Worm (Caenorhabditis elegans) whole organism, L2 larva: ENCODE measurements around the gene nstp-1.

Experiments used
- C34F6.9 ChIP-seq: fragments of 150-350 bp; optimal IDR thresholded peaks from 2 replicates; lab custom pipeline; 2014; ENCODE audit warnings: missing biosample characterization, missing genetic modification characterization
- F13H6.1 ChIP-seq: sonication (generic microtip); optimal IDR thresholded peaks from 2 replicates; lab custom pipeline; 2016; ENCODE audit warnings: missing genetic modification characterization, missing compliant biosample characterization
- R02D3.7 ChIP-seq: fragments of 150-350 bp; optimal IDR thresholded peaks from 2 replicates; lab custom pipeline; 2014; ENCODE audit warnings: missing biosample characterization, missing genetic modification characterization
- ZK546.5 ChIP-seq: sonication (generic microtip); optimal IDR thresholded peaks from 2 replicates; lab custom pipeline; 2017; ENCODE audit warnings: missing biosample characterization, missing genetic modification characterization
- alr-1 ChIP-seq: fragments of 150-350 bp; optimal IDR thresholded peaks from 2 replicates; lab custom pipeline; 2014; ENCODE audit warnings: missing biosample characterization, missing genetic modification characterization
- blmp-1 ChIP-seq: sonication (generic microtip); optimal IDR thresholded peaks from 2 replicates; lab custom pipeline; 2017; ENCODE audit warnings: missing genetic modification characterization, mild to moderate bottlenecking, missing compliant biosample characterization, antibody characterized with exemption, moderate library complexity; ENCODE audit not compliant: insufficient read depth
- ceh-16 ChIP-seq: fragments of 150-350 bp; optimal IDR thresholded peaks from 2 replicates; lab custom pipeline; 2014; ENCODE audit warnings: missing biosample characterization, missing genetic modification characterization
- crh-2 ChIP-seq: sonication (generic microtip); optimal IDR thresholded peaks from 2 replicates; lab custom pipeline; 2017; ENCODE audit warnings: missing biosample characterization, missing genetic modification characterization
- dmd-4 ChIP-seq: sonication (generic microtip); optimal IDR thresholded peaks from 2 replicates; lab custom pipeline; 2017; ENCODE audit warnings: missing biosample characterization, missing genetic modification characterization
- egl-27 ChIP-seq: sonication (generic microtip); optimal IDR thresholded peaks from 3 replicates; lab custom pipeline; 2017; ENCODE audit warnings: missing biosample characterization, missing genetic modification reagents, missing genetic modification characterization
- elt-1 ChIP-seq: fragments of 150-350 bp; optimal IDR thresholded peaks from 2 replicates; lab custom pipeline; 2014; ENCODE audit warnings: missing biosample characterization, missing genetic modification characterization
- elt-3 ChIP-seq: sonication (generic microtip); optimal IDR thresholded peaks from 2 replicates; lab custom pipeline; 2017; ENCODE audit warnings: missing biosample characterization, missing genetic modification characterization
- fos-1 ChIP-seq: fragments of 150-350 bp; optimal IDR thresholded peaks from 2 replicates; lab custom pipeline; 2014; ENCODE audit warnings: missing biosample characterization, missing genetic modification characterization
- gmeb-1 ChIP-seq: fragments of 150-350 bp; optimal IDR thresholded peaks from 2 replicates; lab custom pipeline; 2014; ENCODE audit warnings: missing biosample characterization, missing genetic modification characterization
- lin-11 ChIP-seq: fragments of 150-350 bp; sonication (generic microtip); optimal IDR thresholded peaks from 2 replicates; lab custom pipeline; 2014; ENCODE audit warnings: missing biosample characterization, missing genetic modification characterization, inconsistent platforms, mixed read lengths
- lin-13 ChIP-seq: fragments of 150-350 bp; optimal IDR thresholded peaks from 2 replicates; lab custom pipeline; 2014; ENCODE audit warnings: missing biosample characterization, missing genetic modification reagents, missing genetic modification characterization
- lsy-2 ChIP-seq, 2 experiments: fragments of 150-350 bp in 1 of 2; sonication (generic microtip) in 1 of 2; optimal IDR thresholded peaks; 2 replicates each; lab custom pipeline; 2014 to 2017; ENCODE audit warnings: missing biosample characterization in 2 of 2, missing genetic modification characterization in 2 of 2
- mbf-1 ChIP-seq: sonication (generic microtip); optimal IDR thresholded peaks from 2 replicates; lab custom pipeline; 2017; ENCODE audit warnings: missing biosample characterization, missing genetic modification characterization
- mdl-1 ChIP-seq, 2 experiments: fragments of 150-350 bp in 1 of 2; sonication (generic microtip) in 1 of 2; optimal IDR thresholded peaks; 2 replicates each; lab custom pipeline; 2017; ENCODE audit warnings: missing biosample characterization in 2 of 2, missing genetic modification characterization in 2 of 2
- nhr-10 ChIP-seq: sonication (generic microtip); optimal IDR thresholded peaks from 2 replicates; lab custom pipeline; 2017; ENCODE audit warnings: missing biosample characterization, missing genetic modification characterization
- nhr-11 ChIP-seq: fragments of 150-350 bp; optimal IDR thresholded peaks from 2 replicates; lab custom pipeline; 2014; ENCODE audit warnings: missing biosample characterization, missing genetic modification characterization
- nhr-12 ChIP-seq: fragments of 150-350 bp; optimal IDR thresholded peaks from 2 replicates; lab custom pipeline; 2014; ENCODE audit warnings: missing biosample characterization, missing genetic modification characterization
- nhr-129 ChIP-seq: fragments of 150-350 bp; optimal IDR thresholded peaks from 2 replicates; lab custom pipeline; 2014; ENCODE audit warnings: missing biosample characterization, missing genetic modification characterization
- nhr-23 ChIP-seq: fragments of 150-350 bp; optimal IDR thresholded peaks from 2 replicates; lab custom pipeline; 2014; ENCODE audit warnings: missing biosample characterization, missing genetic modification reagents, missing genetic modification characterization
- nhr-237 ChIP-seq: fragments of 150-350 bp; optimal IDR thresholded peaks from 2 replicates; lab custom pipeline; 2014; ENCODE audit warnings: missing biosample characterization, missing genetic modification characterization
- nhr-25 ChIP-seq: fragments of 150-350 bp; sonication (generic microtip); optimal IDR thresholded peaks from 3 replicates; lab custom pipeline; 2014; ENCODE audit warnings: missing biosample characterization, missing genetic modification characterization
- nhr-77 ChIP-seq: fragments of 150-350 bp; optimal IDR thresholded peaks from 2 replicates; lab custom pipeline; 2014; ENCODE audit warnings: missing biosample characterization, missing genetic modification characterization
- peb-1 ChIP-seq: fragments of 150-350 bp; optimal IDR thresholded peaks from 2 replicates; lab custom pipeline; 2014; ENCODE audit warnings: missing biosample characterization, missing genetic modification characterization
- sem-4 ChIP-seq: fragments of 150-350 bp; optimal IDR thresholded peaks from 2 replicates; lab custom pipeline; 2014; ENCODE audit warnings: missing biosample characterization, missing genetic modification reagents, missing genetic modification characterization
- skn-1 ChIP-seq: sonication (generic microtip); optimal IDR thresholded peaks from 2 replicates; lab custom pipeline; 2017; ENCODE audit warnings: missing biosample characterization, missing genetic modification characterization
- sma-3 ChIP-seq: sonication (generic microtip); optimal IDR thresholded peaks from 2 replicates; lab custom pipeline; 2016; ENCODE audit warnings: missing genetic modification reagents, missing genetic modification characterization, missing compliant biosample characterization
- sma-9 ChIP-seq, 2 experiments: fragments of 150-350 bp in 1 of 2; sonication (generic microtip) in 1 of 2; optimal IDR thresholded peaks; 2 replicates each; lab custom pipeline; 2014 to 2016; ENCODE audit warnings: missing genetic modification characterization in 2 of 2, mild to moderate bottlenecking in 1 of 2, missing biosample characterization in 1 of 2, missing compliant biosample characterization in 1 of 2, missing genetic modification reagents in 1 of 2, moderate library complexity in 1 of 2
- snpc-4 ChIP-seq: fragments of 150-350 bp; optimal IDR thresholded peaks from 2 replicates; lab custom pipeline; 2014; ENCODE audit warnings: missing biosample characterization, missing genetic modification characterization
- unc-55 ChIP-seq: fragments of 150-350 bp; sonication (generic microtip); optimal IDR thresholded peaks from 3 replicates; lab custom pipeline; 2014; ENCODE audit warnings: missing biosample characterization, missing genetic modification reagents, missing genetic modification characterization
- zag-1 ChIP-seq: fragments of 150-350 bp; optimal IDR thresholded peaks from 2 replicates; lab custom pipeline; 2014; ENCODE audit warnings: missing biosample characterization, missing genetic modification characterization
- ztf-1 ChIP-seq: fragments of 200-800 bp; sonication (Bioruptor generic); conservative IDR thresholded peaks from 2 replicates; pipeline ENCODE4 v1.3.6; 2022; ENCODE audit warnings: missing genetic modification characterization, missing compliant biosample characterization
- ztf-11 ChIP-seq: sonication (generic microtip); optimal IDR thresholded peaks from 2 replicates; lab custom pipeline; 2017; ENCODE audit warnings: missing biosample characterization, missing genetic modification characterization
- ztf-4 ChIP-seq: fragments of 150-350 bp; optimal IDR thresholded peaks from 2 replicates; lab custom pipeline; 2014; ENCODE audit warnings: missing biosample characterization, missing genetic modification characterization

nstp-1 gene

ce11 chrIV:8965883-8966282 is 18.8 kb upstream of the nstp-1 start, which contains the start of gene C53B4.2:
TSS of gene C53B4.2 (plus strand) at chrIV:8966183.
- no peak for TF ChIP-seq ztf-11 (tag; lab: Kevin White, UChicago)
- no peak for TF ChIP-seq sem-4 (tag; lab: Kevin White, UChicago)
- TF ChIP-seq skn-1 (tag; lab: Kevin White, UChicago): no peak
- TF ChIP-seq nhr-23 (tag; lab: Kevin White, UChicago): no peak
- no peak for TF ChIP-seq egl-27
- TF ChIP-seq peb-1 (tag; lab: Kevin White, UChicago): no peak
- TF ChIP-seq zag-1 (tag; lab: Kevin White, UChicago): no peak
- TF ChIP-seq ztf-1 (GFP tag; lab: Robert Waterston, UW): no peak
- TF ChIP-seq unc-55: no peak
- no peak for TF ChIP-seq sma-9 (GFP tag; optimal IDR thresholded peaks at IDR 0.05; lab: Kevin White, UChicago)
- TF ChIP-seq sma-9 (tag; optimal IDR thresholded peaks at IDR 0.05; lab: Kevin White, UChicago): no peak

ce11 chrIV:8967990-8968389 is 16.7 kb upstream of the nstp-1 start, which contains the start of gene suex-2:
TSS of gene suex-2 (plus strand) at chrIV:8968290.
- TF ChIP-seq ztf-4 (tag; lab: Kevin White, UChicago): no peak
- no peak for TF ChIP-seq alr-1 (tag; lab: Kevin White, UChicago)
- TF ChIP-seq elt-1 (tag; lab: Kevin White, UChicago): no peak
- no peak for TF ChIP-seq mbf-1 (tag; lab: Kevin White, UChicago)
- TF ChIP-seq nhr-11 (tag; lab: Kevin White, UChicago): no peak
- TF ChIP-seq nhr-12 (tag; lab: Kevin White, UChicago): no peak
- no peak for TF ChIP-seq elt-3 (tag; lab: Kevin White, UChicago)
- TF ChIP-seq nhr-25 (tag; lab: Kevin White, UChicago): no peak
- no peak for TF ChIP-seq nhr-237
- TF ChIP-seq mdl-1 (tag; optimal IDR thresholded peaks at IDR 0.05; lab: Kevin White, UChicago): no peak
- no peak for TF ChIP-seq ztf-11 (tag; lab: Kevin White, UChicago)
- TF ChIP-seq ZK546.5 (tag; lab: Kevin White, UChicago): no peak
- TF ChIP-seq nhr-77 (tag; lab: Kevin White, UChicago): no peak

- TF ChIP-seq snpc-4 (tag; lab: Kevin White, UChicago) (no peak), sem-4 (tag; lab: Kevin White, UChicago) (peak; percentile 26), blmp-1 (tag; lab: Kevin White, UChicago) (no peak), R02D3.7 (tag; lab: Kevin White, UChicago) (no peak), unc-55 (peak; percentile 65), lin-11 (peak; percentile 7), nhr-10 (no peak), alr-1 (tag; lab: Kevin White, UChicago) (no peak), elt-1 (tag; lab: Kevin White, UChicago) (no peak), nhr-11 (tag; lab: Kevin White, UChicago) (no peak), C34F6.9 (peak; percentile 68), ztf-1 (GFP tag; lab: Robert Waterston, UW) (no peak), sma-3 (GFP tag; lab: Kevin White, UChicago) (peak; percentile 76), fos-1 (tag; lab: Kevin White, UChicago) (peak; percentile 29), sma-9 (GFP tag; optimal IDR thresholded peaks at IDR 0.05; lab: Kevin White, UChicago) (peak; percentile 89), sma-9 (tag; optimal IDR thresholded peaks at IDR 0.05; lab: Kevin White, UChicago) (no peak), gmeb-1 (peak; percentile 58), crh-2 (tag; lab: Kevin White, UChicago) (peak; percentile 39), nhr-25 (tag; lab: Kevin White, UChicago) (peak; percentile 70), ceh-16 (tag; lab: Kevin White, UChicago) (no peak), nhr-129 (tag; lab: Kevin White, UChicago) (peak; percentile 24), lin-13 (peak; percentile 19), F13H6.1 (peak; percentile 81), ztf-4 (tag; lab: Kevin White, UChicago) (peak; percentile 1), dmd-4 (peak; percentile 28), lsy-2 (tag; optimal IDR thresholded peaks at IDR 0.05; lab: Kevin White, UChicago) (peak; percentile 51 to 75), nhr-77 (tag; lab: Kevin White, UChicago) (no peak)
Measured at ce11 chrIV:8973249-8973958, 11.3 kb upstream of the nstp-1 start, which contains the start of gene C53B4.3. TSS of gene C53B4.3 (minus strand) at chrIV:8973712.
